Worm (Caenorhabditis elegans) whole organism, L3 larva: ENCODE data around the gene F53F8.3.

Source experiments
- ceh-28 ChIP-seq: fragments of 150-350 bp; optimal IDR thresholded peaks from 2 replicates; lab custom pipeline; 2014; ENCODE audit warnings: missing biosample characterization, missing genetic modification reagents, missing genetic modification characterization
- pha-4 ChIP-seq: fragments of 150-350 bp; optimal IDR thresholded peaks from 2 replicates; lab custom pipeline; 2014; ENCODE audit warnings: missing biosample characterization, missing genetic modification reagents, missing genetic modification characterization
- skn-1 ChIP-seq: fragments of 150-350 bp; optimal IDR thresholded peaks from 2 replicates; lab custom pipeline; 2014; ENCODE audit warnings: missing biosample characterization, missing genetic modification characterization

- no peak for TF ChIP-seq ceh-28
- no peak for TF ChIP-seq pha-4 (tag; lab: Kevin White, UChicago)
- TF ChIP-seq skn-1 (tag; lab: Kevin White, UChicago) = no peak
Observed at ce11 chrV:20711733-20712132, 22.4 kb upstream of the F53F8.3 start.
